Fruit fly (Drosophila melanogaster) whole organism, embryonic: ENCODE data around the gene CG4020.

Experiments used
- CG7357 ChIP-seq: fragments of 200-800 bp; sonication (Bioruptor generic); IDR thresholded peaks from 3 replicates; pipeline ENCODE4 v1.3.6; 2022; ENCODE audit warnings: missing biosample characterization, missing genetic modification characterization
- CG8765 ChIP-seq: fragments of 200-800 bp; sonication (Bioruptor generic); IDR thresholded peaks from 2 replicates; pipeline ENCODE4 v1.3.6; 2022; ENCODE audit warnings: missing biosample characterization, missing genetic modification characterization
- Mes4 ChIP-seq: fragments of 200-800 bp; sonication (Bioruptor generic); optimal IDR thresholded peaks from 2 replicates; lab custom pipeline; 2016; ENCODE audit warnings: missing biosample characterization, missing genetic modification characterization
- Sin3A ChIP-seq: fragments of >200 bp; optimal IDR thresholded peaks from 2 replicates; lab custom pipeline; 2018
- aop ChIP-seq: fragments of 200-800 bp; sonication (Bioruptor generic); IDR thresholded peaks from 2 replicates; pipeline ENCODE4 v1.3.6; 2022; ENCODE audit warnings: missing biosample characterization, missing genetic modification characterization
- fd3F ChIP-seq: fragments of 200-800 bp; sonication (Bioruptor generic); optimal IDR thresholded peaks from 2 replicates; lab custom pipeline; 2018; ENCODE audit warnings: missing biosample characterization, mild to moderate bottlenecking, missing genetic modification characterization, moderate library complexity
- fd96Cb ChIP-seq: fragments of 200-800 bp; sonication (Bioruptor generic); optimal IDR thresholded peaks from 2 replicates; lab custom pipeline; 2018; ENCODE audit warnings: missing biosample characterization, mild to moderate bottlenecking, missing genetic modification characterization, moderate library complexity

DNA sequence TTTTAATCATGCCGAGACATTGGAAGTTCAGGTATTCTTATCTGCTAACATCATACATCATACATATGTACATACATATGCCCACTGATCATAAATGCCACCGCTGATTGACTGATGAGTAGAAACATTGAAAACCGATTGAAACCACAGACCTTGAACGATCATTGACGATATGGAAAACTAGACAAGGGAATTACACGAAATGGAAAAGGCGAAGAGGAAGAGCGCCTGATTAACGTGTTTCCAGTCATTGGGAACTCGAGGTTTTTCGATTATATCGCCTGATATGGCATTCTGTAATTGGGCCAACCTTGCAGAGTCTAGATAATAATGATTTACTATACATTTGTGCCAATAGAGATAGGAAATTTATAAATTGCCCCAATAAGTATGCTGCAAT lies 20.7 kb upstream of the CG4020 start:
- TF ChIP-seq Mes4 (GFP tag; lab: Kevin White, UChicago) (no peak), fd3F (GFP tag; lab: Kevin White, UChicago) (no peak), fd96Cb (tag; lab: Kevin White, UChicago) (no peak), Sin3A (no peak), aop (no peak), CG8765 (GFP tag; lab: Robert Waterston, UW) (no peak), CG7357 (GFP tag; lab: Robert Waterston, UW) (no peak)
